Fruit fly (Drosophila melanogaster) whole organism, prepupa: ENCODE results near the gene CG13930.
A peak's percentile ranks its signal among the peaks of the same experiment; 100 is the strongest.

Source experiments
- Blimp-1 ChIP-seq: fragments of 200-800 bp; sonication (Bioruptor generic); optimal IDR thresholded peaks from 3 replicates; lab custom pipeline; 2017; ENCODE audit warnings: missing biosample characterization, missing genetic modification characterization, mild to moderate bottlenecking, moderate library complexity, missing genetic modification reagents
- CG10631 ChIP-seq: fragments of 200-800 bp; sonication (Bioruptor generic); optimal IDR thresholded peaks from 2 replicates; lab custom pipeline; 2016; ENCODE audit warnings: missing biosample characterization, missing genetic modification characterization
- CG10669 ChIP-seq: fragments of 200-800 bp; sonication (Bioruptor generic); optimal IDR thresholded peaks from 3 replicates; lab custom pipeline; 2018; ENCODE audit warnings: missing biosample characterization, mild to moderate bottlenecking, missing genetic modification characterization, moderate library complexity
- CG11294 ChIP-seq: fragments of 200-800 bp; sonication (Bioruptor generic); IDR thresholded peaks from 2 replicates; pipeline ENCODE4 v1.3.6; 2022; ENCODE audit warnings: missing biosample characterization, missing genetic modification characterization
- CG11762 ChIP-seq: fragments of 200-800 bp; sonication (Bioruptor generic); optimal IDR thresholded peaks from 3 replicates; lab custom pipeline; 2016; ENCODE audit warnings: missing biosample characterization, missing genetic modification characterization; ENCODE audit not compliant: insufficient read depth
- CG11902 ChIP-seq: fragments of 200-800 bp; sonication (Bioruptor generic); optimal IDR thresholded peaks from 3 replicates; lab custom pipeline; 2016; ENCODE audit warnings: missing biosample characterization, missing genetic modification characterization
- CG15336 ChIP-seq: fragments of 200-800 bp; sonication (Bioruptor generic); IDR thresholded peaks from 2 replicates; pipeline ENCODE4 v1.3.6; 2022; ENCODE audit warnings: missing biosample characterization, missing genetic modification characterization
- CG3032 ChIP-seq: fragments of 200-800 bp; optimal IDR thresholded peaks from 2 replicates; lab custom pipeline; 2019; ENCODE audit warnings: missing biosample characterization, mild to moderate bottlenecking, missing genetic modification characterization, moderate library complexity
- CG31627 ChIP-seq: fragments of 200-800 bp; sonication (Bioruptor generic); optimal IDR thresholded peaks from 3 replicates; lab custom pipeline; 2016; ENCODE audit warnings: missing biosample characterization, missing genetic modification characterization
- CG32006 ChIP-seq: fragments of 200-800 bp; sonication (Bioruptor generic); optimal IDR thresholded peaks from 3 replicates; lab custom pipeline; 2017; ENCODE audit warnings: missing biosample characterization, mild to moderate bottlenecking, missing genetic modification characterization
- CG34406 ChIP-seq: fragments of 200-800 bp; sonication (Bioruptor generic); optimal IDR thresholded peaks from 3 replicates; lab custom pipeline; 2016; ENCODE audit warnings: missing biosample characterization, missing genetic modification characterization
- CG3919 ChIP-seq: fragments of 200-800 bp; sonication (Bioruptor generic); optimal IDR thresholded peaks from 3 replicates; lab custom pipeline; 2016; ENCODE audit warnings: missing biosample characterization, missing genetic modification characterization
- CG4318 ChIP-seq: fragments of 200-800 bp; sonication (Bioruptor generic); optimal IDR thresholded peaks from 3 replicates; lab custom pipeline; 2017; ENCODE audit warnings: missing biosample characterization, mild to moderate bottlenecking, missing genetic modification characterization
- CG6276 ChIP-seq: fragments of 200-800 bp; sonication (Bioruptor generic); optimal IDR thresholded peaks from 2 replicates; lab custom pipeline; 2017; ENCODE audit warnings: missing biosample characterization, mild to moderate bottlenecking, missing genetic modification characterization
- CG6808 ChIP-seq: fragments of 200-800 bp; sonication (Bioruptor generic); optimal IDR thresholded peaks from 3 replicates; lab custom pipeline; 2017; ENCODE audit warnings: missing biosample characterization, missing genetic modification characterization, mild to moderate bottlenecking, moderate library complexity, missing genetic modification reagents
- CG6854 ChIP-seq: fragments of 200-800 bp; sonication (Bioruptor generic); optimal IDR thresholded peaks from 2 replicates; lab custom pipeline; 2017; ENCODE audit warnings: missing biosample characterization, mild to moderate bottlenecking, missing genetic modification characterization
- CG7368 ChIP-seq: fragments of 200-800 bp; sonication (Bioruptor generic); optimal IDR thresholded peaks from 3 replicates; lab custom pipeline; 2016; ENCODE audit warnings: missing biosample characterization, missing genetic modification characterization
- CG8119 ChIP-seq: fragments of 200-800 bp; sonication (Bioruptor generic); IDR thresholded peaks from 3 replicates; pipeline ENCODE4 v1.3.6; 2022; ENCODE audit warnings: missing biosample characterization, missing genetic modification characterization
- CG8319 ChIP-seq: fragments of 200-800 bp; sonication (Bioruptor generic); optimal IDR thresholded peaks from 3 replicates; lab custom pipeline; 2016; ENCODE audit warnings: missing biosample characterization, missing genetic modification characterization
- CG8632 ChIP-seq: fragments of 200-800 bp; sonication (Bioruptor generic); optimal IDR thresholded peaks from 3 replicates; lab custom pipeline; 2016; ENCODE audit warnings: missing biosample characterization, missing genetic modification characterization
- CG9139 ChIP-seq: fragments of 200-800 bp; sonication (Bioruptor generic); optimal IDR thresholded peaks from 3 replicates; lab custom pipeline; 2017; ENCODE audit warnings: missing biosample characterization, mild to moderate bottlenecking, missing genetic modification characterization
- Eip75B ChIP-seq: fragments of 200-800 bp; sonication (Bioruptor generic); optimal IDR thresholded peaks from 3 replicates; lab custom pipeline; 2016; ENCODE audit warnings: missing biosample characterization, missing genetic modification characterization
- Eip78C ChIP-seq: fragments of 200-800 bp; sonication (Bioruptor generic); peaks from one replicate; lab custom pipeline; 2016; ENCODE audit warnings: missing biosample characterization, missing genetic modification characterization
- Ets21C ChIP-seq: fragments of 200-800 bp; sonication (Bioruptor generic); optimal IDR thresholded peaks from 3 replicates; lab custom pipeline; 2016; ENCODE audit warnings: missing biosample characterization, missing genetic modification characterization
- Ets96B ChIP-seq: fragments of 200-800 bp; optimal IDR thresholded peaks from 2 replicates; lab custom pipeline; 2019; ENCODE audit warnings: missing biosample characterization, mild to moderate bottlenecking, missing genetic modification characterization, moderate library complexity
- Gug ChIP-seq: fragments of 200-800 bp; sonication (Bioruptor generic); IDR thresholded peaks from 2 replicates; pipeline ENCODE4 v1.3.6; 2022; ENCODE audit warnings: missing biosample characterization, missing genetic modification characterization
- Hr38 ChIP-seq: sonication (Bioruptor generic); optimal IDR thresholded peaks from 2 replicates; lab custom pipeline; 2016; ENCODE audit warnings: missing biosample characterization, missing genetic modification characterization
- Hr39 ChIP-seq: fragments of 200-800 bp; sonication (Bioruptor generic); optimal IDR thresholded peaks from 2 replicates; lab custom pipeline; 2016; ENCODE audit warnings: missing biosample characterization, missing genetic modification characterization
- Hr4 ChIP-seq: fragments of 200-800 bp; sonication (Bioruptor generic); optimal IDR thresholded peaks from 3 replicates; lab custom pipeline; 2016; ENCODE audit warnings: missing biosample characterization, missing genetic modification characterization
- Lpt ChIP-seq: fragments of 200-800 bp; sonication (Bioruptor generic); optimal IDR thresholded peaks from 3 replicates; lab custom pipeline; 2016; ENCODE audit warnings: missing biosample characterization, missing genetic modification characterization
- Met ChIP-seq: fragments of 200-800 bp; sonication (Bioruptor generic); optimal IDR thresholded peaks from 3 replicates; lab custom pipeline; 2016; ENCODE audit warnings: missing biosample characterization, missing genetic modification characterization
- OdsH ChIP-seq: fragments of 200-800 bp; sonication (Bioruptor generic); optimal IDR thresholded peaks from 3 replicates; lab custom pipeline; 2016; ENCODE audit warnings: missing biosample characterization, missing genetic modification characterization
- Sox102F ChIP-seq: fragments of 200-800 bp; sonication (Bioruptor generic); optimal IDR thresholded peaks from 2 replicates; lab custom pipeline; 2016; ENCODE audit warnings: missing biosample characterization, mild to moderate bottlenecking, missing genetic modification characterization
- Sox14 ChIP-seq: fragments of 200-800 bp; sonication (Bioruptor generic); optimal IDR thresholded peaks from 3 replicates; lab custom pipeline; 2016; ENCODE audit warnings: missing biosample characterization, missing genetic modification characterization
- Sox15 ChIP-seq: fragments of 200-800 bp; sonication (Bioruptor generic); optimal IDR thresholded peaks from 3 replicates; lab custom pipeline; 2016; ENCODE audit warnings: missing biosample characterization, missing genetic modification characterization
- achi ChIP-seq: fragments of 200-800 bp; sonication (Bioruptor generic); optimal IDR thresholded peaks from 3 replicates; lab custom pipeline; 2016; ENCODE audit warnings: missing biosample characterization, missing genetic modification characterization
- acj6 ChIP-seq: fragments of 200-800 bp; sonication (Bioruptor generic); optimal IDR thresholded peaks from 3 replicates; lab custom pipeline; 2016; ENCODE audit warnings: missing biosample characterization, missing genetic modification characterization
- cyc ChIP-seq: fragments of 200-800 bp; sonication (Bioruptor generic); optimal IDR thresholded peaks from 3 replicates; lab custom pipeline; 2016; ENCODE audit warnings: missing biosample characterization, missing genetic modification characterization
- dac ChIP-seq: fragments of 200-800 bp; sonication (Bioruptor generic); optimal IDR thresholded peaks from 2 replicates; lab custom pipeline; 2017; ENCODE audit warnings: missing biosample characterization, mild to moderate bottlenecking, missing genetic modification characterization
- dsx ChIP-seq: fragments of 200-800 bp; optimal IDR thresholded peaks from 3 replicates; lab custom pipeline; 2019; ENCODE audit warnings: missing biosample characterization, mild to moderate bottlenecking, missing genetic modification characterization, moderate library complexity; ENCODE audit not compliant: poor library complexity, severe bottlenecking
- esn ChIP-seq: fragments of 200-800 bp; sonication (Bioruptor generic); optimal IDR thresholded peaks from 2 replicates; lab custom pipeline; 2016; ENCODE audit warnings: missing biosample characterization, mild to moderate bottlenecking, missing genetic modification characterization, moderate library complexity
- fd59A ChIP-seq: fragments of 200-800 bp; sonication (Bioruptor generic); optimal IDR thresholded peaks from 2 replicates; lab custom pipeline; 2017; ENCODE audit warnings: missing biosample characterization, mild to moderate bottlenecking, missing genetic modification characterization, missing genetic modification reagents
- fd85E ChIP-seq: fragments of 200-800 bp; sonication (Bioruptor generic); optimal IDR thresholded peaks from 3 replicates; lab custom pipeline; 2016; ENCODE audit warnings: missing biosample characterization, missing genetic modification characterization
- fkh ChIP-seq: fragments of 200-800 bp; sonication (Bioruptor generic); optimal IDR thresholded peaks from 3 replicates; lab custom pipeline; 2017; ENCODE audit warnings: missing biosample characterization, mild to moderate bottlenecking, missing genetic modification characterization, moderate library complexity
- lz ChIP-seq: fragments of 200-800 bp; sonication (Bioruptor generic); optimal IDR thresholded peaks from 3 replicates; lab custom pipeline; 2016; ENCODE audit warnings: missing biosample characterization, missing genetic modification characterization
- net ChIP-seq: fragments of 200-800 bp; sonication (Bioruptor generic); optimal IDR thresholded peaks from 3 replicates; lab custom pipeline; 2016; ENCODE audit warnings: missing biosample characterization, missing genetic modification characterization
- salr ChIP-seq, 2 experiments: fragments of 200-800 bp; sonication (Bioruptor generic); optimal IDR thresholded peaks; 3 replicates each; lab custom pipeline; 2016 to 2018; ENCODE audit warnings: missing biosample characterization in 2 of 2, missing genetic modification characterization in 2 of 2, mild to moderate bottlenecking in 1 of 2
- spab ChIP-seq: fragments of 200-800 bp; sonication (Bioruptor generic); optimal IDR thresholded peaks from 2 replicates; lab custom pipeline; 2017; ENCODE audit warnings: missing biosample characterization, mild to moderate bottlenecking, missing genetic modification characterization, missing genetic modification reagents
- ss ChIP-seq, 2 experiments: fragments of 200-800 bp; sonication (Bioruptor generic); optimal IDR thresholded peaks; 2 replicates in 1 of 2; 3 replicates in 1 of 2; lab custom pipeline; 2017 to 2018; ENCODE audit warnings: mild to moderate bottlenecking in 2 of 2, missing biosample characterization in 2 of 2, missing genetic modification characterization in 2 of 2, moderate library complexity in 1 of 2
- vri ChIP-seq: fragments of 200-800 bp; sonication (Bioruptor generic); optimal IDR thresholded peaks from 3 replicates; lab custom pipeline; 2016; ENCODE audit warnings: missing biosample characterization, mild to moderate bottlenecking, missing genetic modification characterization

CG13930 gene

DNA sequence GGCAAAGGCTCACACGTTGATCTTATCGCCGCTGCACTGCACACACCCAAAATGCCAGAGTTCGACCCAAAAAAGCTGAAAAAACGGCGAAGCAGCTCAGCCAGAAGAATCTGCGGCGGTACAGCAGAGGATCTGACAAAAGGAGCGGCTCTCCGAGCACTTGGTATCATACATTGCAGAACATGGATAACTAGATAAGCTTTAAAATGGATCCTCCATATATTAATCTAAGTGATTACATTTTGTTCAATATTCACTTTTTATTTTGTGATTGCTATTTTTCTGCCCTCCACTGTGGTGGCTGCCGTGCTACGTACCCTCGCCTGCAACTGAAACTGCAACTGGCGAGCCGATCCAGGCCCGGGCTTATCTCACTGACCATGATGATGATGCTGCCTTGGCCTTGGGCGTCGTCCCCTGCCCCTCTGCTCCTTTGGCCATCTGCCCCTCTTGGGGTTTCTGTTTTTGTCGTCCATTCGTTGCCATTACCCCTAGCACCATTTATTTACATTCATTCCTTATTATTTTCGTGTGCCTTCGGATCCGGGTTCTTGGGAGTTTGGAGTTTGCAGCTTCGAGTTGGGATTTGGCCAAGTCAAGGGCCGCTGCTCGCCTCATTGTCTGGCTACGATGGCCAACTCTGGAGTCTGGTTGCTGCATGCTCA lies 19.7 kb upstream of the CG13930 start:
- TF ChIP-seq CG32006 (GFP tag; lab: Kevin White, UChicago) = peak; percentile 87
- peak; percentile 73 for TF ChIP-seq Blimp-1 (GFP tag; lab: Kevin White, UChicago)
- TF ChIP-seq CG11762 (GFP tag; lab: Kevin White, UChicago) = peak; percentile 70
- peak; percentile 70 for TF ChIP-seq CG9139 (GFP tag; lab: Kevin White, UChicago)
- TF ChIP-seq dac (GFP tag; lab: Kevin White, UChicago) = peak; percentile 43
- peak; percentile 58 for TF ChIP-seq CG4318 (GFP tag; lab: Kevin White, UChicago)
- TF ChIP-seq salr (GFP tag; optimal IDR thresholded peaks at IDR 0.05; lab: Kevin White, UChicago) = peak; percentile 73 to 83
- peak; percentile 87 for TF ChIP-seq achi (GFP tag; lab: Kevin White, UChicago)
- TF ChIP-seq ss (GFP tag; optimal IDR thresholded peaks at IDR 0.05; lab: Kevin White, UChicago) = peak; percentile 78 to 81
- peak; percentile 88 for TF ChIP-seq CG8632
- TF ChIP-seq Ets96B (tag; lab: Kevin White, UChicago) = peak; percentile 84
- TF ChIP-seq Hr4 (GFP tag; lab: Kevin White, UChicago) = peak; percentile 78
- peak; percentile 84 for TF ChIP-seq spab
- TF ChIP-seq CG10631 (GFP tag; lab: Kevin White, UChicago) = peak; percentile 91
- peak; percentile 94 for TF ChIP-seq Hr39 (GFP tag; lab: Kevin White, UChicago)
- peak; percentile 48 for TF ChIP-seq CG6276 (GFP tag; lab: Kevin White, UChicago)
- peak; percentile 87 for TF ChIP-seq CG8119 (GFP tag; lab: Robert Waterston, UW)
- TF ChIP-seq dsx = peak; percentile 78
- TF ChIP-seq Met (GFP tag; lab: Kevin White, UChicago) = peak; percentile 93
- peak; percentile 84 for TF ChIP-seq CG3032
- peak; percentile 89 for TF ChIP-seq OdsH (GFP tag; lab: Kevin White, UChicago)
- TF ChIP-seq CG11294 (GFP tag; lab: Robert Waterston, UW) = 0 out of 2 replicates have a peak, but pooled peaks have one; percentile 41
- TF ChIP-seq acj6 (GFP tag; lab: Kevin White, UChicago) = peak; percentile 90
- TF ChIP-seq lz (GFP tag; lab: Kevin White, UChicago) = peak; percentile 90
- TF ChIP-seq CG31627 (GFP tag; lab: Kevin White, UChicago) = peak; percentile 93
- TF ChIP-seq fkh (GFP tag; lab: Kevin White, UChicago) = no peak
- peak; percentile 87 for TF ChIP-seq CG3919 (GFP tag; lab: Kevin White, UChicago)
- TF ChIP-seq Lpt (GFP tag; lab: Kevin White, UChicago) = peak; percentile 77
- peak; percentile 83 for TF ChIP-seq CG10669 (GFP tag; lab: Kevin White, UChicago)
- TF ChIP-seq esn (GFP tag; lab: Kevin White, UChicago) = peak; percentile 94
- TF ChIP-seq CG6854 (GFP tag; lab: Kevin White, UChicago) = peak; percentile 84
- TF ChIP-seq CG34406 (GFP tag; lab: Kevin White, UChicago) = peak; percentile 87
- TF ChIP-seq fd59A (GFP tag; lab: Kevin White, UChicago) = peak; percentile 92
- TF ChIP-seq Sox102F (GFP tag; lab: Kevin White, UChicago) = peak; percentile 91
- TF ChIP-seq Eip75B (GFP tag; lab: Kevin White, UChicago) = peak; percentile 93
- TF ChIP-seq Sox14 (GFP tag; lab: Kevin White, UChicago) = peak; percentile 93
- TF ChIP-seq CG8319 = peak; percentile 86
- peak; percentile 89 for TF ChIP-seq vri (GFP tag; lab: Kevin White, UChicago)
- TF ChIP-seq CG11902 (GFP tag; lab: Kevin White, UChicago) = peak; percentile 78
- TF ChIP-seq CG7368 (GFP tag; lab: Kevin White, UChicago) = peak; percentile 83
- peak; percentile 85 for TF ChIP-seq Sox15 (GFP tag; lab: Kevin White, UChicago)
- peak; percentile 84 for TF ChIP-seq Ets21C (GFP tag; lab: Kevin White, UChicago)
- TF ChIP-seq CG6808 (GFP tag; lab: Kevin White, UChicago) = peak; percentile 88
- TF ChIP-seq Gug = peak; percentile 76
- peak; percentile 85 for TF ChIP-seq CG15336 (GFP tag; lab: Robert Waterston, UW)
- peak; percentile 87 for TF ChIP-seq net (GFP tag; lab: Kevin White, UChicago)
- TF ChIP-seq Eip78C = peak; percentile 95
- peak; percentile 87 for TF ChIP-seq cyc (GFP tag; lab: Kevin White, UChicago)
- TF ChIP-seq fd85E (GFP tag; lab: Kevin White, UChicago) = peak; percentile 8
- no peak for TF ChIP-seq Hr38 (GFP tag; lab: Kevin White, UChicago)
